Fruit fly (Drosophila melanogaster) whole organism, prepupa: Measurements from ENCODE around the gene ClC-c.

Experiments used
- CG10631 ChIP-seq: fragments of 200-800 bp; sonication (Bioruptor generic); optimal IDR thresholded peaks from 2 replicates; lab custom pipeline; 2016; ENCODE audit warnings: missing biosample characterization, missing genetic modification characterization
- CG10669 ChIP-seq: fragments of 200-800 bp; sonication (Bioruptor generic); optimal IDR thresholded peaks from 3 replicates; lab custom pipeline; 2018; ENCODE audit warnings: missing biosample characterization, mild to moderate bottlenecking, missing genetic modification characterization, moderate library complexity
- CG11762 ChIP-seq: fragments of 200-800 bp; sonication (Bioruptor generic); optimal IDR thresholded peaks from 3 replicates; lab custom pipeline; 2016; ENCODE audit warnings: missing biosample characterization, missing genetic modification characterization; ENCODE audit not compliant: insufficient read depth
- CG11902 ChIP-seq: fragments of 200-800 bp; sonication (Bioruptor generic); optimal IDR thresholded peaks from 3 replicates; lab custom pipeline; 2016; ENCODE audit warnings: missing biosample characterization, missing genetic modification characterization
- CG15336 ChIP-seq: fragments of 200-800 bp; sonication (Bioruptor generic); IDR thresholded peaks from 2 replicates; pipeline ENCODE4 v1.3.6; 2022; ENCODE audit warnings: missing biosample characterization, missing genetic modification characterization
- CG16779 ChIP-seq: fragments of 200-800 bp; sonication (Bioruptor generic); optimal IDR thresholded peaks from 3 replicates; lab custom pipeline; 2017; ENCODE audit warnings: missing biosample characterization, mild to moderate bottlenecking, missing genetic modification characterization
- CG3032 ChIP-seq: fragments of 200-800 bp; optimal IDR thresholded peaks from 2 replicates; lab custom pipeline; 2019; ENCODE audit warnings: missing biosample characterization, mild to moderate bottlenecking, missing genetic modification characterization, moderate library complexity
- CG31627 ChIP-seq: fragments of 200-800 bp; sonication (Bioruptor generic); optimal IDR thresholded peaks from 3 replicates; lab custom pipeline; 2016; ENCODE audit warnings: missing biosample characterization, missing genetic modification characterization
- CG32006 ChIP-seq: fragments of 200-800 bp; sonication (Bioruptor generic); optimal IDR thresholded peaks from 3 replicates; lab custom pipeline; 2017; ENCODE audit warnings: missing biosample characterization, mild to moderate bottlenecking, missing genetic modification characterization
- CG3919 ChIP-seq: fragments of 200-800 bp; sonication (Bioruptor generic); optimal IDR thresholded peaks from 3 replicates; lab custom pipeline; 2016; ENCODE audit warnings: missing biosample characterization, missing genetic modification characterization
- CG4318 ChIP-seq: fragments of 200-800 bp; sonication (Bioruptor generic); optimal IDR thresholded peaks from 3 replicates; lab custom pipeline; 2017; ENCODE audit warnings: missing biosample characterization, mild to moderate bottlenecking, missing genetic modification characterization
- CG6163 ChIP-seq: fragments of 200-800 bp; sonication (Bioruptor generic); IDR thresholded peaks from 3 replicates; pipeline ENCODE4 v1.3.6; 2022; ENCODE audit warnings: missing biosample characterization, missing genetic modification characterization
- CG6276 ChIP-seq: fragments of 200-800 bp; sonication (Bioruptor generic); optimal IDR thresholded peaks from 2 replicates; lab custom pipeline; 2017; ENCODE audit warnings: missing biosample characterization, mild to moderate bottlenecking, missing genetic modification characterization
- CG6792 ChIP-seq: fragments of 200-800 bp; sonication (Bioruptor generic); optimal IDR thresholded peaks from 3 replicates; lab custom pipeline; 2016; ENCODE audit warnings: missing biosample characterization, missing genetic modification characterization
- CG6808 ChIP-seq: fragments of 200-800 bp; sonication (Bioruptor generic); optimal IDR thresholded peaks from 3 replicates; lab custom pipeline; 2017; ENCODE audit warnings: missing biosample characterization, missing genetic modification characterization, mild to moderate bottlenecking, moderate library complexity, missing genetic modification reagents
- CG8119 ChIP-seq: fragments of 200-800 bp; sonication (Bioruptor generic); IDR thresholded peaks from 3 replicates; pipeline ENCODE4 v1.3.6; 2022; ENCODE audit warnings: missing biosample characterization, missing genetic modification characterization
- CG8319 ChIP-seq: fragments of 200-800 bp; sonication (Bioruptor generic); optimal IDR thresholded peaks from 3 replicates; lab custom pipeline; 2016; ENCODE audit warnings: missing biosample characterization, missing genetic modification characterization
- CG9139 ChIP-seq: fragments of 200-800 bp; sonication (Bioruptor generic); optimal IDR thresholded peaks from 3 replicates; lab custom pipeline; 2017; ENCODE audit warnings: missing biosample characterization, mild to moderate bottlenecking, missing genetic modification characterization
- Eip75B ChIP-seq: fragments of 200-800 bp; sonication (Bioruptor generic); optimal IDR thresholded peaks from 3 replicates; lab custom pipeline; 2016; ENCODE audit warnings: missing biosample characterization, missing genetic modification characterization
- Eip78C ChIP-seq: fragments of 200-800 bp; sonication (Bioruptor generic); peaks from one replicate; lab custom pipeline; 2016; ENCODE audit warnings: missing biosample characterization, missing genetic modification characterization
- Eip93F ChIP-seq: fragments of 200-800 bp; sonication (Bioruptor generic); optimal IDR thresholded peaks from 2 replicates; lab custom pipeline; 2016; ENCODE audit warnings: missing biosample characterization, mild to moderate bottlenecking, missing genetic modification characterization
- Ets21C ChIP-seq: fragments of 200-800 bp; sonication (Bioruptor generic); optimal IDR thresholded peaks from 3 replicates; lab custom pipeline; 2016; ENCODE audit warnings: missing biosample characterization, missing genetic modification characterization
- Ets96B ChIP-seq: fragments of 200-800 bp; optimal IDR thresholded peaks from 2 replicates; lab custom pipeline; 2019; ENCODE audit warnings: missing biosample characterization, mild to moderate bottlenecking, missing genetic modification characterization, moderate library complexity
- Hr38 ChIP-seq: sonication (Bioruptor generic); optimal IDR thresholded peaks from 2 replicates; lab custom pipeline; 2016; ENCODE audit warnings: missing biosample characterization, missing genetic modification characterization
- Hr39 ChIP-seq: fragments of 200-800 bp; sonication (Bioruptor generic); optimal IDR thresholded peaks from 2 replicates; lab custom pipeline; 2016; ENCODE audit warnings: missing biosample characterization, missing genetic modification characterization
- Hr4 ChIP-seq: fragments of 200-800 bp; sonication (Bioruptor generic); optimal IDR thresholded peaks from 3 replicates; lab custom pipeline; 2016; ENCODE audit warnings: missing biosample characterization, missing genetic modification characterization
- Lpt ChIP-seq: fragments of 200-800 bp; sonication (Bioruptor generic); optimal IDR thresholded peaks from 3 replicates; lab custom pipeline; 2016; ENCODE audit warnings: missing biosample characterization, missing genetic modification characterization
- Smox ChIP-seq: fragments of 200-800 bp; sonication (Bioruptor generic); optimal IDR thresholded peaks from 3 replicates; lab custom pipeline; 2016; ENCODE audit warnings: missing biosample characterization, missing genetic modification characterization
- Sox102F ChIP-seq: fragments of 200-800 bp; sonication (Bioruptor generic); optimal IDR thresholded peaks from 2 replicates; lab custom pipeline; 2016; ENCODE audit warnings: missing biosample characterization, mild to moderate bottlenecking, missing genetic modification characterization
- Sox14 ChIP-seq: fragments of 200-800 bp; sonication (Bioruptor generic); optimal IDR thresholded peaks from 3 replicates; lab custom pipeline; 2016; ENCODE audit warnings: missing biosample characterization, missing genetic modification characterization
- achi ChIP-seq: fragments of 200-800 bp; sonication (Bioruptor generic); optimal IDR thresholded peaks from 3 replicates; lab custom pipeline; 2016; ENCODE audit warnings: missing biosample characterization, missing genetic modification characterization
- acj6 ChIP-seq: fragments of 200-800 bp; sonication (Bioruptor generic); optimal IDR thresholded peaks from 3 replicates; lab custom pipeline; 2016; ENCODE audit warnings: missing biosample characterization, missing genetic modification characterization
- dac ChIP-seq: fragments of 200-800 bp; sonication (Bioruptor generic); optimal IDR thresholded peaks from 2 replicates; lab custom pipeline; 2017; ENCODE audit warnings: missing biosample characterization, mild to moderate bottlenecking, missing genetic modification characterization
- eg ChIP-seq: fragments of 200-800 bp; sonication (Bioruptor generic); IDR thresholded peaks from 3 replicates; pipeline ENCODE4 v1.3.6; 2022; ENCODE audit warnings: missing biosample characterization, missing genetic modification characterization
- esn ChIP-seq: fragments of 200-800 bp; sonication (Bioruptor generic); optimal IDR thresholded peaks from 2 replicates; lab custom pipeline; 2016; ENCODE audit warnings: missing biosample characterization, mild to moderate bottlenecking, missing genetic modification characterization, moderate library complexity
- fd85E ChIP-seq: fragments of 200-800 bp; sonication (Bioruptor generic); optimal IDR thresholded peaks from 3 replicates; lab custom pipeline; 2016; ENCODE audit warnings: missing biosample characterization, missing genetic modification characterization
- fkh ChIP-seq: fragments of 200-800 bp; sonication (Bioruptor generic); optimal IDR thresholded peaks from 3 replicates; lab custom pipeline; 2017; ENCODE audit warnings: missing biosample characterization, mild to moderate bottlenecking, missing genetic modification characterization, moderate library complexity
- lz ChIP-seq: fragments of 200-800 bp; sonication (Bioruptor generic); optimal IDR thresholded peaks from 3 replicates; lab custom pipeline; 2016; ENCODE audit warnings: missing biosample characterization, missing genetic modification characterization
- net ChIP-seq: fragments of 200-800 bp; sonication (Bioruptor generic); optimal IDR thresholded peaks from 3 replicates; lab custom pipeline; 2016; ENCODE audit warnings: missing biosample characterization, missing genetic modification characterization
- pdm3 ChIP-seq: fragments of 200-800 bp; sonication (Bioruptor generic); optimal IDR thresholded peaks from 3 replicates; lab custom pipeline; 2016; ENCODE audit warnings: missing biosample characterization, missing genetic modification characterization
- salr ChIP-seq, 2 experiments: fragments of 200-800 bp; sonication (Bioruptor generic); optimal IDR thresholded peaks; 3 replicates each; lab custom pipeline; 2016 to 2018; ENCODE audit warnings: missing biosample characterization in 2 of 2, missing genetic modification characterization in 2 of 2, mild to moderate bottlenecking in 1 of 2
- spab ChIP-seq: fragments of 200-800 bp; sonication (Bioruptor generic); optimal IDR thresholded peaks from 2 replicates; lab custom pipeline; 2017; ENCODE audit warnings: missing biosample characterization, mild to moderate bottlenecking, missing genetic modification characterization, missing genetic modification reagents
- ss ChIP-seq, 2 experiments: fragments of 200-800 bp; sonication (Bioruptor generic); optimal IDR thresholded peaks; 2 replicates in 1 of 2; 3 replicates in 1 of 2; lab custom pipeline; 2017 to 2018; ENCODE audit warnings: mild to moderate bottlenecking in 2 of 2, missing biosample characterization in 2 of 2, missing genetic modification characterization in 2 of 2, moderate library complexity in 1 of 2
- svp ChIP-seq: fragments of 200-800 bp; sonication (Bioruptor generic); peaks from one replicate; lab custom pipeline; 2016; ENCODE audit warnings: missing biosample characterization, missing genetic modification characterization
- topi ChIP-seq: fragments of 200-800 bp; sonication (Bioruptor generic); optimal IDR thresholded peaks from 3 replicates; lab custom pipeline; 2016; ENCODE audit warnings: missing biosample characterization, missing genetic modification characterization

Gene ClC-c

DNA sequence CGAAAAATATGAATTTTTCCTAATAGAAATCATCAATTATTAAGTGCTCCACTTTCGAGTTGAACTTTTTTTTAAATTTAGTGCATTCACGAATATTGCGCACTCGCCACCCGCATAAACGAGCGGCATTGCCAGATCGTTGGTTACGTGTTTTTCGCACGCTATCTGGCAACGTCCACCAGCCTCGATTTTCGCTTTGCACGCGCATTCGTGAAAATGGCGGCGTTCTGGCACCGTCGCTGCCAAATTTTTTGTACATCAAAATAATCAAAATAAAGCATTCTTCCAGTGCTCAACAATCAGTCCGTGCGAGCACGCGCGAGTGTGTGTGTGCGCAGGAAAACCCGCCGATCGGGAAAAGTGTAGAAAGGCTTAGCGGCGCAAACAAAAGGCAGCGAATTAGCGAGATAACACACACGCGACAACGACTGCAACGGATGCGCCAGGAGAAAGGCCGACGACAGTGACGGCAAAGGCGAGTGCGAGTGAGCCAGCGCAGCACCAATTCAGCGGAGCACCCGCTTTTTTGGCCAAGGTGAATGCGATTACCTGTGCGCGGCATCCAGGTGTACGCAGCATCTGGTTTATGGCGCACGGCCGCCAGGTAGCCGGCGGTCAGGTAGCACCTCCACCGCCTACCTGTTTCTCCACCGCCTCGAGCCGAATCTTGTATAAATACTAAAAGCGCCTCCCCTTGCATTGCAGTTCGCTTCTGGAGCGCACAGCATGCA, 23.5 kb downstream of the ClC-c start (continued):
- TF ChIP-seq fkh (GFP tag; lab: Kevin White, UChicago) (no peak), CG3032 (tag; lab: Kevin White, UChicago) (peak; percentile 80), spab (GFP tag; lab: Kevin White, UChicago) (no peak), CG10669 (no peak), CG6808 (GFP tag; lab: Kevin White, UChicago) (no peak), esn (GFP tag; lab: Kevin White, UChicago) (peak; percentile 92), pdm3 (GFP tag; lab: Kevin White, UChicago) (no peak), net (GFP tag; lab: Kevin White, UChicago) (no peak), fd85E (GFP tag; lab: Kevin White, UChicago) (no peak)

DNA sequence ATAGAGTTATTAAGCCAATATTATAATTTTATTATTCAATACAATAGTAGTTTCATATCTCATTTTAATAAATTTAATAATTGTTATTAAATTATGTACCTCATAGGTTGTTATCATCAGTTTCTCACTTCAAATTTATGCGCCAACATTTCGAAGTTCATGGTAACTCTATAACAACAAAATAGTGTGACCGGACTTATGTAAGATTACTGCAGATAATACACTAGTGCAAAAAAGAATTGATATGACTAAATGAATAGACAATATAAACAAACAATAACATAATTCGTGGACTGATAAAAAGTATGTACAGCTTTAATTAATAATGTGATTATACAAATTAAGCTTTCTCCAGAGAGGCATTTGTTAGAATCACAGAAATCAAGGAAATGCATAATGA, 31.5 kb downstream of the ClC-c start, which contains the start of gene Strump:
Gene Strump (plus strand): TSS at position 212 of the 400 bp plus-strand sequence.
- TF ChIP-seq Sox14 (GFP tag; lab: Kevin White, UChicago), result no peak
- no peak for TF ChIP-seq CG11902
- TF ChIP-seq CG15336, result no peak
- no peak for TF ChIP-seq svp (GFP tag; lab: Kevin White, UChicago)
- no peak for TF ChIP-seq Smox
- no peak for TF ChIP-seq salr (GFP tag; optimal IDR thresholded peaks at IDR 0.05; lab: Kevin White, UChicago)
- no peak for TF ChIP-seq CG31627 (GFP tag; lab: Kevin White, UChicago)
- no peak for TF ChIP-seq CG32006
- TF ChIP-seq Ets96B (tag; lab: Kevin White, UChicago), result no peak
- no peak for TF ChIP-seq Hr38 (GFP tag; lab: Kevin White, UChicago)
- TF ChIP-seq CG10631 (GFP tag; lab: Kevin White, UChicago), result no peak
- TF ChIP-seq pdm3 (GFP tag; lab: Kevin White, UChicago), result no peak
- no peak for TF ChIP-seq CG16779 (tag; lab: Kevin White, UChicago)
- no peak for TF ChIP-seq topi (GFP tag; lab: Kevin White, UChicago)

DNA sequence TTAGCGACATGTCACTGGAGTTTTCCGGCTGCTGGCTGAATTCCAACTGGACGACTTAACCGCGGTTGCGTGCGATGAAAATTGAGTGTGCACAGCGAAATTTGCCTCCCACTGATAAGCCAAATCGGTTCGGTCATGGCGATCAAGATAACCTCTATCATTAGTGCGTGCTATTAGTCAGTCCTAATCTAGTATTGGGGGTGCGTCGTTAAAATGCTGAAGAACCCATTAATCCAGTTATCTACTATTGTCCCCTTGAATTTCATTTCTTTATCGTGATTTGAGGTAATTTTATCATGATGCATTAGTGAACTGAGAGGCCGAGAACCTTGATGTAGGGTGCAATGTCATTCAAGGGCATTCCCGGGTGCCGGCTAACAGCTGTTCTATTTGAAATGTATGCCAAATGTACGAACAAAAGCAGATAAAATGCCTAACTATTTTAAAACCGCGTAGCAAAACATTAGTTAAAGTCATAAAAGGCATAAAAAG, 38.3 kb downstream of the ClC-c start, which contains the start of gene Pgm1:
Gene Pgm1 (minus strand): TSS at position 51 of the 492 bp plus-strand sequence.
- TF ChIP-seq CG6163 (no peak; the same call in 1 of the 3 replicates), CG11762 (GFP tag; lab: Kevin White, UChicago) (peak; percentile 89), Eip93F (GFP tag; lab: Kevin White, UChicago) (no peak), lz (GFP tag; lab: Kevin White, UChicago) (peak; percentile 95), CG15336 (peak; percentile 80), dac (no peak), Hr39 (peak; percentile 94), fd85E (GFP tag; lab: Kevin White, UChicago) (no peak), Lpt (peak; percentile 86), salr (GFP tag; optimal IDR thresholded peaks at IDR 0.05; lab: Kevin White, UChicago) (no peak), Eip78C (GFP tag; lab: Kevin White, UChicago) (peak; percentile 97), achi (GFP tag; lab: Kevin White, UChicago) (peak; percentile 89), CG6808 (GFP tag; lab: Kevin White, UChicago) (peak; percentile 83), CG3032 (tag; lab: Kevin White, UChicago) (peak; percentile 79), eg (GFP tag; lab: Robert Waterston, UW) (peak; percentile 85), Sox14 (GFP tag; lab: Kevin White, UChicago) (peak; percentile 96), CG9139 (GFP tag; lab: Kevin White, UChicago) (no peak), Ets21C (GFP tag; lab: Kevin White, UChicago) (peak; percentile 89), net (GFP tag; lab: Kevin White, UChicago) (no peak), ss (GFP tag; optimal IDR thresholded peaks at IDR 0.05; lab: Kevin White, UChicago) (no peak), esn (GFP tag; lab: Kevin White, UChicago) (peak; percentile 96), CG6792 (peak; percentile 92), svp (GFP tag; lab: Kevin White, UChicago) (peak; percentile 99), topi (GFP tag; lab: Kevin White, UChicago) (peak; percentile 95), CG8319 (GFP tag; lab: Kevin White, UChicago) (peak; percentile 86), CG8119 (GFP tag; lab: Robert Waterston, UW) (no peak; the same call in 1 of the 3 replicates), CG4318 (GFP tag; lab: Kevin White, UChicago) (no peak), CG6276 (GFP tag; lab: Kevin White, UChicago) (no peak), Eip75B (GFP tag; lab: Kevin White, UChicago) (peak; percentile 93), Hr4 (GFP tag; lab: Kevin White, UChicago) (peak; percentile 94), acj6 (GFP tag; lab: Kevin White, UChicago) (peak; percentile 92), Sox102F (GFP tag; lab: Kevin White, UChicago) (peak; percentile 97), Ets96B (tag; lab: Kevin White, UChicago) (peak; percentile 83), CG3919 (GFP tag; lab: Kevin White, UChicago) (peak; percentile 95)
